Worm (Caenorhabditis elegans) whole organism, midembryonic: ENCODE results near the gene sto-3.

ENCODE experiments used
- T22C8.4 ChIP-seq: fragments of 200-800 bp; sonication (Bioruptor generic); IDR thresholded peaks from 2 replicates; pipeline ENCODE4 v1.3.6; 2022; ENCODE audit warnings: missing genetic modification characterization, missing compliant biosample characterization
- ztf-29 ChIP-seq: fragments of 200-800 bp; sonication (Bioruptor generic); IDR thresholded peaks from 2 replicates; pipeline ENCODE4 v1.3.6; 2022; ENCODE audit warnings: missing genetic modification reagents, missing genetic modification characterization, missing compliant biosample characterization

ce11 chrX:11658331-11658730 is 36.4 kb upstream of the sto-3 start, which contains the start of gene T04F8.3:
- TF ChIP-seq T22C8.4 (GFP tag; lab: Robert Waterston, UW) (no peak), ztf-29 (GFP tag; lab: Robert Waterston, UW) (no peak)
